Worm (Caenorhabditis elegans) whole organism, young adult: Measurements from ENCODE around the gene cyp-31A5.
A peak's percentile ranks its signal among the peaks of the same experiment; 100 is the strongest.

Source experiments
- B0336.3 ChIP-seq: fragments of 200-800 bp; sonication (Bioruptor generic); IDR thresholded peaks from 2 replicates; pipeline ENCODE4 v1.3.6; 2022; ENCODE audit warnings: missing genetic modification characterization, missing compliant biosample characterization
- F33H1.4 ChIP-seq: fragments of 200-800 bp; sonication (Bioruptor generic); IDR thresholded peaks from 2 replicates; pipeline ENCODE4 v1.3.6; 2022; ENCODE audit warnings: missing genetic modification reagents, missing genetic modification characterization, missing compliant biosample characterization
- F49E8.2 ChIP-seq: sonication (generic microtip); optimal IDR thresholded peaks from 3 replicates; lab custom pipeline; 2017; ENCODE audit warnings: missing genetic modification characterization, mild to moderate bottlenecking, missing compliant biosample characterization, antibody characterized with exemption, moderate library complexity; ENCODE audit not compliant: insufficient read depth
- F52B5.7 ChIP-seq: sonication (generic microtip); optimal IDR thresholded peaks from 2 replicates; lab custom pipeline; 2016; ENCODE audit warnings: mild to moderate bottlenecking, missing genetic modification characterization, missing compliant biosample characterization
- F57C9.4 ChIP-seq: sonication (generic microtip); optimal IDR thresholded peaks from 2 replicates; lab custom pipeline; 2017; ENCODE audit warnings: mild to moderate bottlenecking, missing genetic modification characterization, missing compliant biosample characterization
- Y53F4B.3 ChIP-seq: fragments of 200-800 bp; sonication (Bioruptor generic); IDR thresholded peaks from 2 replicates; pipeline ENCODE4 v1.3.6; 2022; ENCODE audit warnings: missing genetic modification reagents, missing genetic modification characterization, missing compliant biosample characterization
- Y79H2A.3 ChIP-seq: fragments of 200-800 bp; sonication (Bioruptor generic); conservative IDR thresholded peaks from 2 replicates; pipeline ENCODE4 v1.3.6; 2022; ENCODE audit warnings: missing genetic modification reagents, missing genetic modification characterization, missing compliant biosample characterization
- ama-1 ChIP-seq, 3 experiments: fragments of 150-350 bp in 1 of 3; sonication (generic microtip) in 2 of 3; optimal IDR thresholded peaks; 2 replicates each; lab custom pipeline; 2014 to 2018; ENCODE audit warnings: missing biosample characterization in 2 of 3, missing genetic modification characterization in 2 of 3, missing genetic modification reagents in 2 of 3
- aptf-3 ChIP-seq: fragments of 200-800 bp; sonication (Bioruptor generic); IDR thresholded peaks from 2 replicates; pipeline ENCODE4 v1.3.6; 2022; ENCODE audit warnings: missing genetic modification characterization, missing compliant biosample characterization
- atf-7 ChIP-seq: sonication (generic microtip); optimal IDR thresholded peaks from 2 replicates; lab custom pipeline; 2017; ENCODE audit warnings: mild to moderate bottlenecking, missing genetic modification characterization, missing compliant biosample characterization
- attf-5 ChIP-seq: fragments of 200-800 bp; sonication (Bioruptor generic); optimal IDR thresholded peaks from 2 replicates; lab custom pipeline; 2018; ENCODE audit warnings: mild to moderate bottlenecking, missing genetic modification characterization, missing compliant biosample characterization
- attf-6 ChIP-seq: fragments of 200-800 bp; sonication (Bioruptor generic); IDR thresholded peaks from 2 replicates; pipeline ENCODE4 v1.3.6; 2022; ENCODE audit warnings: missing genetic modification reagents, missing genetic modification characterization, missing compliant biosample characterization
- bed-1 ChIP-seq: fragments of 200-800 bp; sonication (Bioruptor generic); IDR thresholded peaks from 2 replicates; pipeline ENCODE4 v1.3.6; 2022; ENCODE audit warnings: missing genetic modification reagents, missing genetic modification characterization, missing compliant biosample characterization
- ccch-3 ChIP-seq: fragments of 200-800 bp; sonication (Bioruptor generic); optimal IDR thresholded peaks from 2 replicates; lab custom pipeline; 2018; ENCODE audit warnings: mild to moderate bottlenecking, missing genetic modification characterization, missing compliant biosample characterization
- cebp-2 ChIP-seq: fragments of 200-800 bp; sonication (Bioruptor generic); IDR thresholded peaks from 2 replicates; pipeline ENCODE4 v1.3.6; 2022; ENCODE audit warnings: missing genetic modification characterization, missing compliant biosample characterization
- ceh-58 ChIP-seq: fragments of 200-800 bp; sonication (Bioruptor generic); IDR thresholded peaks from 2 replicates; pipeline ENCODE4 v1.3.6; 2022; ENCODE audit warnings: missing genetic modification characterization, missing compliant biosample characterization
- dox-1 ChIP-seq: fragments of 200-800 bp; sonication (Bioruptor generic); IDR thresholded peaks from 2 replicates; pipeline ENCODE4 v1.3.6; 2022; ENCODE audit warnings: missing genetic modification reagents, missing genetic modification characterization, missing compliant biosample characterization
- dpl-1 ChIP-seq: fragments of 150-350 bp; optimal IDR thresholded peaks from 2 replicates; lab custom pipeline; 2014; ENCODE audit warnings: missing biosample characterization, missing genetic modification reagents, missing genetic modification characterization
- him-1 ChIP-seq: sonication (generic microtip); optimal IDR thresholded peaks from 2 replicates; lab custom pipeline; 2016; ENCODE audit warnings: missing genotype, missing genetic modification reagents, missing genetic modification characterization, missing compliant biosample characterization
- hmg-1.2 ChIP-seq: fragments of 200-800 bp; sonication (Bioruptor generic); IDR thresholded peaks from 2 replicates; pipeline ENCODE4 v1.3.6; 2022; ENCODE audit warnings: missing genetic modification reagents, missing genetic modification characterization, missing compliant biosample characterization
- hrde-1 ChIP-seq: sonication (generic microtip); optimal IDR thresholded peaks from 2 replicates; lab custom pipeline; 2016; ENCODE audit warnings: missing genetic modification characterization, mild to moderate bottlenecking, missing compliant biosample characterization, moderate library complexity, missing genotype, missing genetic modification reagents, borderline replicate concordance
- hsf-1 ChIP-seq: fragments of 200-800 bp; sonication (Bioruptor generic); IDR thresholded peaks from 2 replicates; pipeline ENCODE4 v1.3.6; 2022; ENCODE audit warnings: missing genetic modification reagents, missing genetic modification characterization, missing compliant biosample characterization
- lin-54 ChIP-seq: fragments of 200-800 bp; sonication (Bioruptor generic); optimal IDR thresholded peaks from 2 replicates; lab custom pipeline; 2018; ENCODE audit warnings: mild to moderate bottlenecking, missing genetic modification characterization, missing compliant biosample characterization
- lsl-1 ChIP-seq: fragments of 200-800 bp; sonication (Bioruptor generic); optimal IDR thresholded peaks from 2 replicates; lab custom pipeline; 2018; ENCODE audit warnings: mild to moderate bottlenecking, missing genetic modification characterization, moderate library complexity, missing compliant biosample characterization
- madf-10 ChIP-seq: sonication (generic microtip); optimal IDR thresholded peaks from 2 replicates; lab custom pipeline; 2016; ENCODE audit warnings: mild to moderate bottlenecking, missing genetic modification characterization, missing compliant biosample characterization
- madf-3 ChIP-seq: fragments of 200-800 bp; sonication (Bioruptor generic); IDR thresholded peaks from 2 replicates; pipeline ENCODE4 v1.3.6; 2022; ENCODE audit warnings: missing genetic modification reagents, missing genetic modification characterization, missing compliant biosample characterization
- nfya-1 ChIP-seq: sonication (generic microtip); optimal IDR thresholded peaks from 2 replicates; lab custom pipeline; 2017; ENCODE audit warnings: antibody characterized with exemption, missing compliant biosample characterization, missing genetic modification characterization, borderline replicate concordance; ENCODE audit not compliant: insufficient read depth
- nhr-27 ChIP-seq: fragments of 200-800 bp; sonication (Bioruptor generic); optimal IDR thresholded peaks from 2 replicates; lab custom pipeline; 2018; ENCODE audit warnings: mild to moderate bottlenecking, missing genetic modification characterization, moderate library complexity, missing compliant biosample characterization
- pbrm-1 ChIP-seq: fragments of 200-800 bp; sonication (Bioruptor generic); IDR thresholded peaks from 2 replicates; pipeline ENCODE4 v1.3.6; 2022; ENCODE audit warnings: missing genetic modification reagents, missing genetic modification characterization, missing compliant biosample characterization
- rcor-1 ChIP-seq: fragments of 200-800 bp; sonication (Bioruptor generic); IDR thresholded peaks from 2 replicates; pipeline ENCODE4 v1.3.6; 2022; ENCODE audit warnings: missing genetic modification reagents, missing genetic modification characterization, missing compliant biosample characterization
- snpc-4 ChIP-seq, 5 experiments: fragments of 150-350 bp in 1 of 5; sonication (generic microtip) in 4 of 5; optimal IDR thresholded peaks; 2 replicates each; lab custom pipeline; 2014 to 2018; ENCODE audit warnings: missing genetic modification characterization in 5 of 5, missing biosample characterization in 3 of 5, antibody characterized with exemption in 2 of 5, mild to moderate bottlenecking in 2 of 5, missing compliant biosample characterization in 2 of 5, missing genotype in 2 of 5, moderate library complexity in 2 of 5, missing genetic modification reagents in 1 of 5

The cyp-31A5 gene

DNA sequence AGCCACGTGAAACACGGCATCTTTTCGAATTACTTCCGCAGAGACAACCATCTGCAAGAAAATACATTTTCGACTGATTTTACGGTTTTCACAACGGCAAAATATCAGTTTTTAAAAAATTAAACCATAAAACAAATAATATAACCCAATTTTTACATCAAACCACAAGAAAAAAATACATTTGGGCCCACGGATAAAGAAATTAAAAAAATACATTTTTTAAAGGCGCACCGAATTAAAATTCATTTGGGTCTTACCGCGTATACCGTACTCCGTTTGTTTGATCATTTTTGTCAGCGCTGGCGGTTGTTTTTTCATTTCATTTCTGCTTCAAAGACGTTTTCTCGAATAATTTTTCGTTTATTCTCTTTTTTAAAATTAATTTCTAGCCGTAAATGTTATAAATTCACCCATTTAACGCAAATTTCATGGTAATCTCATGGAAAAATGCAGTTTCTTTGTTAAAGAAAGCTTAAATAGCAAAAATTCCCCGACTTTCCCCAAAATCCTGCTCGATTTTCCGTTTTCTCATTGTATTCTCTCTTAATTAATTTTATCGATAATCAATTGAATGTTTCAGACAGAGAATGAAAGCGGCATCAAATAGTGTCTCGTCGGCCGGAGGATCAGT is 47.8 kb upstream of the cyp-31A5 start, which contains the start of the genes rec-8 and mex-5 (continued):
- TF ChIP-seq madf-10 (tag; lab: Kevin White, UChicago) (no peak), dpl-1 (GFP tag; lab: Kevin White, UChicago) (peak; percentile 92), dox-1 (peak; percentile 57; the same call in 1 of the 2 replicates)

- TF ChIP-seq Y79H2A.3 (GFP tag; lab: Robert Waterston, UW) (no peak), hsf-1 (no peak), F57C9.4 (tag; lab: Kevin White, UChicago) (no peak), F49E8.2 (tag; lab: Kevin White, UChicago) (no peak), ceh-58 (GFP tag; lab: Robert Waterston, UW) (no peak), atf-7 (no peak), aptf-3 (GFP tag; lab: Robert Waterston, UW) (no peak), nfya-1 (tag; lab: Kevin White, UChicago) (no peak), ccch-3 (GFP tag; lab: Kevin White, UChicago) (no peak), madf-3 (GFP tag; lab: Robert Waterston, UW) (no peak), nhr-27 (tag; lab: Kevin White, UChicago) (no peak)
- TF ChIP-seq, all 124 proteins: peak for 0
Observed at ce11 chrIV:13354044-13354443, 47.0 kb upstream of the cyp-31A5 start.

ce11 chrIV:13356005-13356404 is 45.1 kb upstream of the cyp-31A5 start:
- TF ChIP-seq pbrm-1 (GFP tag; lab: Robert Waterston, UW) (0 out of 2 replicates have a peak, but pooled peaks have one; percentile 45), attf-6 (GFP tag; lab: Robert Waterston, UW) (peak; percentile 74), B0336.3 (GFP tag; lab: Robert Waterston, UW) (peak; percentile 57; the same call in 1 of the 2 replicates), attf-5 (no peak), ceh-58 (GFP tag; lab: Robert Waterston, UW) (0 out of 2 replicates have a peak, but pooled peaks have one; percentile 30), cebp-2 (GFP tag; lab: Robert Waterston, UW) (peak; percentile 58; the same call in 1 of the 2 replicates), ama-1 (optimal IDR thresholded peaks at IDR 0.05; lab: Kevin White, UChicago) (no peak), ama-1 (GFP tag; optimal IDR thresholded peaks at IDR 0.05; lab: Kevin White, UChicago) (peak in 1 of 2 experiments; percentile 21), hrde-1 (tag; lab: Kevin White, UChicago) (peak; percentile 20), him-1 (tag; lab: Kevin White, UChicago) (peak; percentile 58), snpc-4 (GFP tag; optimal IDR thresholded peaks at IDR 0.05; lab: Kevin White, UChicago) (no peak), snpc-4 (tag; optimal IDR thresholded peaks at IDR 0.05; lab: Kevin White, UChicago) (peak in 1 of 4 experiments; percentile 44), F52B5.7 (tag; lab: Kevin White, UChicago) (peak; percentile 15), lsl-1 (GFP tag; lab: Kevin White, UChicago) (peak; percentile 4), hsf-1 (peak; percentile 63), ccch-3 (GFP tag; lab: Kevin White, UChicago) (no peak), Y53F4B.3 (GFP tag; lab: Robert Waterston, UW) (no peak), hmg-1.2 (GFP tag; lab: Robert Waterston, UW) (0 out of 2 replicates have a peak, but pooled peaks have one; percentile 13), dox-1 (no peak), rcor-1 (GFP tag; lab: Robert Waterston, UW) (peak; percentile 24; the same call in 1 of the 2 replicates), madf-3 (GFP tag; lab: Robert Waterston, UW) (0 out of 2 replicates have a peak, but pooled peaks have one; percentile 57), F33H1.4 (GFP tag; lab: Robert Waterston, UW) (0 out of 2 replicates have a peak, but pooled peaks have one; percentile 8), lin-54 (GFP tag; lab: Kevin White, UChicago) (no peak), bed-1 (no peak)
